Fruit fly (Drosophila melanogaster): ENCODE data around the gene CG14053.

CG14053 gene

dm6 chrX:2158668-2159163, 35.0 kb downstream of the CG14053 start, which contains the start of gene wapl (continued):
- TF ChIP-seq D (optimal IDR thresholded peaks at IDR 0.05) (peak; percentile 57), D (GFP tag; optimal IDR thresholded peaks at IDR 0.05) (no peak), CG1603 (tag; optimal IDR thresholded peaks at IDR 0.05) (peak; percentile 85), CG6683 (GFP tag; optimal IDR thresholded peaks at IDR 0.05) (no peak), repo (GFP tag; optimal IDR thresholded peaks at IDR 0.05) (peak; percentile 45), vvl (GFP tag; IDR thresholded peaks at IDR 0.05) (peak; percentile 61), btn (GFP tag; optimal IDR thresholded peaks at IDR 0.05) (no peak), CG17568 (GFP tag; optimal IDR thresholded peaks at IDR 0.05) (no peak), CG16813 (GFP tag; IDR thresholded peaks at IDR 0.05; ENCODE audit: partially characterized antibody) (peak; percentile 93), mam (GFP tag; optimal IDR thresholded peaks at IDR 0.05) (peak; percentile 24), sens-2 (GFP tag; IDR thresholded peaks at IDR 0.05) (no peak), CG15479 (GFP tag; optimal IDR thresholded peaks at IDR 0.05) (peak; percentile 51), CG5953 (GFP tag; IDR thresholded peaks at IDR 0.05) (no peak), CG1647 (GFP tag; optimal IDR thresholded peaks at IDR 0.05) (no peak), CG30020 (tag; optimal IDR thresholded peaks at IDR 0.05) (peak; percentile 23), CG6272 (GFP tag; IDR thresholded peaks at IDR 0.05) (peak; percentile 33; the same call in 1 of the 2 replicates), trem (tag; optimal IDR thresholded peaks at IDR 0.05) (peak; percentile 75), pum (GFP tag; optimal IDR thresholded peaks at IDR 0.05) (peak; percentile 22), CG3407 (GFP tag; optimal IDR thresholded peaks at IDR 0.05) (no peak), Bgb (GFP tag; IDR thresholded peaks at IDR 0.05; ENCODE audit: partially characterized antibody) (peak; percentile 97), klu (GFP tag; IDR thresholded peaks at IDR 0.05) (no peak), CG15601 (tag; optimal IDR thresholded peaks at IDR 0.05) (peak; percentile 11), vnd (GFP tag; IDR thresholded peaks at IDR 0.05; ENCODE audit: partially characterized antibody) (peak; percentile 89), tin (GFP tag; optimal IDR thresholded peaks at IDR 0.05) (peak; percentile 8), CG18599 (GFP tag; optimal IDR thresholded peaks at IDR 0.05) (peak; percentile 5), Ets65A (GFP tag) (peak; percentile 75), corto (GFP tag; optimal IDR thresholded peaks at IDR 0.05) (no peak), CG12219 (GFP tag; optimal IDR thresholded peaks at IDR 0.05) (no peak), CG4328 (GFP tag; optimal IDR thresholded peaks at IDR 0.05) (no peak), CG30403 (GFP tag; optimal IDR thresholded peaks at IDR 0.05) (peak; percentile 13), Dll (GFP tag; IDR thresholded peaks at IDR 0.05; ENCODE audit: partially characterized antibody) (peak; percentile 94), CG11085 (GFP tag; IDR thresholded peaks at IDR 0.05) (0 out of 2 replicates have a peak, but pooled peaks have one; percentile 21), CG7839 (tag; optimal IDR thresholded peaks at IDR 0.05) (no peak), CG15696 (tag; optimal IDR thresholded peaks at IDR 0.05) (no peak), CG31441 (GFP tag; IDR thresholded peaks at IDR 0.05) (no peak), ac (GFP tag; optimal IDR thresholded peaks at IDR 0.05) (no peak), CG13624 (GFP tag; optimal IDR thresholded peaks at IDR 0.05) (peak; percentile 35), CG6791 (GFP tag; IDR thresholded peaks at IDR 0.05; ENCODE audit: partially characterized antibody) (peak; percentile 95), CG8290 (GFP tag; optimal IDR thresholded peaks at IDR 0.05) (peak; percentile 12), CG8290 (tag; optimal IDR thresholded peaks at IDR 0.05) (peak in 1 of 2 experiments; percentile 76), CG3163 (GFP tag; optimal IDR thresholded peaks at IDR 0.05) (peak; percentile 6), CG4424 (GFP tag; optimal IDR thresholded peaks at IDR 0.05) (no peak), YL-1 (GFP tag; optimal IDR thresholded peaks at IDR 0.05) (peak; percentile 36), CG10267 (tag; optimal IDR thresholded peaks at IDR 0.05) (peak; percentile 56), CG7963 (GFP tag; IDR thresholded peaks at IDR 0.05; ENCODE audit: partially characterized antibody) (peak; percentile 92), eve (GFP tag; optimal IDR thresholded peaks at IDR 0.05) (no peak), grau (tag; optimal IDR thresholded peaks at IDR 0.05) (peak; percentile 25), Scr (GFP tag; IDR thresholded peaks at IDR 0.05; ENCODE audit: partially characterized antibody) (peak; percentile 94), Dbx (GFP tag; IDR thresholded peaks at IDR 0.05) (peak; percentile 53; the same call in 1 of the 3 replicates), Sox102F (GFP tag; optimal IDR thresholded peaks at IDR 0.05) (no peak)
